Worm (Caenorhabditis elegans) whole organism, L1 larva: ENCODE measurements around the gene hcp-2.

Experiments used
- C04F5.9 ChIP-seq: sonication (generic microtip); optimal IDR thresholded peaks from 2 replicates; lab custom pipeline; 2016; ENCODE audit warnings: missing genetic modification characterization, missing compliant biosample characterization
- C16A3.4 ChIP-seq: fragments of 150-350 bp; optimal IDR thresholded peaks from 2 replicates; lab custom pipeline; 2014; ENCODE audit warnings: missing biosample characterization, missing genetic modification characterization
- C34B4.2 ChIP-seq: sonication (generic microtip); optimal IDR thresholded peaks from 2 replicates; lab custom pipeline; 2017; ENCODE audit warnings: mild to moderate bottlenecking, missing genetic modification characterization, missing compliant biosample characterization
- F16B12.6 ChIP-seq: fragments of 150-350 bp; optimal IDR thresholded peaks from 2 replicates; lab custom pipeline; 2014; ENCODE audit warnings: missing biosample characterization, missing genetic modification characterization
- ama-1 ChIP-seq: fragments of 150-350 bp; optimal IDR thresholded peaks from 2 replicates; lab custom pipeline; 2014
- blmp-1 ChIP-seq: fragments of 150-350 bp; optimal IDR thresholded peaks from 2 replicates; lab custom pipeline; 2014; ENCODE audit warnings: missing biosample characterization, missing genetic modification characterization
- ceh-63 ChIP-seq: fragments of 200-800 bp; sonication (Bioruptor generic); optimal IDR thresholded peaks from 2 replicates; lab custom pipeline; 2018; ENCODE audit warnings: mild to moderate bottlenecking, missing genetic modification characterization, missing compliant biosample characterization
- ceh-82 ChIP-seq, 3 experiments: fragments of 150-350 bp in 1 of 3; sonication (generic microtip) in 2 of 3; optimal IDR thresholded peaks; 2 replicates each; lab custom pipeline; 2014 to 2017; ENCODE audit warnings: missing biosample characterization in 3 of 3, missing genetic modification characterization in 3 of 3
- dpl-1 ChIP-seq, 3 experiments: fragments of 150-350 bp in 2 of 3; sonication (generic microtip) in 1 of 3; optimal IDR thresholded peaks; 2 replicates each; lab custom pipeline; 2014 to 2017; ENCODE audit warnings: missing biosample characterization in 3 of 3, missing genetic modification characterization in 3 of 3, missing genetic modification reagents in 3 of 3
- efl-1 ChIP-seq, 4 experiments: fragments of 150-350 bp; optimal IDR thresholded peaks in 3 of 4; peaks in 1 of 4; 1 replicate in 1 of 4; 2 replicates in 3 of 4; lab custom pipeline; 2014; ENCODE audit warnings: missing biosample characterization in 2 of 4, missing genetic modification characterization in 2 of 4, missing genetic modification reagents in 2 of 4
- efl-3 ChIP-seq: fragments of 200-800 bp; sonication (Bioruptor generic); optimal IDR thresholded peaks from 2 replicates; lab custom pipeline; 2018; ENCODE audit warnings: mild to moderate bottlenecking, missing genetic modification characterization, missing compliant biosample characterization
- elt-2 ChIP-seq: sonication (generic microtip); optimal IDR thresholded peaks from 2 replicates; lab custom pipeline; 2016; ENCODE audit warnings: missing genetic modification characterization, mild to moderate bottlenecking, inconsistent platforms, missing compliant biosample characterization, missing genetic modification reagents
- elt-3 ChIP-seq, 6 experiments: fragments of 150-350 bp in 1 of 6; sonication (generic microtip); optimal IDR thresholded peaks; 2 replicates each; lab custom pipeline; 2017 to 2018; ENCODE audit warnings: missing biosample characterization in 6 of 6, missing genetic modification characterization in 6 of 6, inconsistent platforms in 1 of 6
- fkh-8 ChIP-seq: sonication (generic microtip); optimal IDR thresholded peaks from 2 replicates; lab custom pipeline; 2016; ENCODE audit warnings: mild to moderate bottlenecking, missing genetic modification characterization, missing compliant biosample characterization
- fos-1 ChIP-seq: fragments of 150-350 bp; optimal IDR thresholded peaks from 2 replicates; lab custom pipeline; 2014; ENCODE audit warnings: missing biosample characterization, missing genetic modification characterization
- grh-1 ChIP-seq: fragments of 200-800 bp; sonication (Bioruptor generic); IDR thresholded peaks from 2 replicates; pipeline ENCODE4 v1.3.6; 2022; ENCODE audit warnings: missing genetic modification reagents, missing genetic modification characterization, missing compliant biosample characterization
- irx-1 ChIP-seq: sonication (generic microtip); optimal IDR thresholded peaks from 2 replicates; lab custom pipeline; 2016; ENCODE audit warnings: missing genetic modification characterization, missing compliant biosample characterization
- isw-1 ChIP-seq: fragments of 200-800 bp; sonication (Bioruptor generic); IDR thresholded peaks from 2 replicates; pipeline ENCODE4 v1.3.6; 2022; ENCODE audit warnings: missing genetic modification characterization, missing compliant biosample characterization
- jun-1 ChIP-seq: fragments of 150-350 bp; optimal IDR thresholded peaks from 2 replicates; lab custom pipeline; 2014; ENCODE audit warnings: missing biosample characterization, missing genetic modification reagents, missing genetic modification characterization
- lin-14 ChIP-seq: fragments of 200-800 bp; sonication (Bioruptor generic); optimal IDR thresholded peaks from 2 replicates; lab custom pipeline; 2018; ENCODE audit warnings: mild to moderate bottlenecking, missing genetic modification characterization, moderate library complexity, missing compliant biosample characterization
- lin-15B ChIP-seq: fragments of 150-350 bp; sonication (generic microtip); optimal IDR thresholded peaks from 3 replicates; lab custom pipeline; 2014; ENCODE audit warnings: missing biosample characterization, missing genetic modification characterization
- lin-35 ChIP-seq, 2 experiments: fragments of 150-350 bp; optimal IDR thresholded peaks; 2 replicates each; lab custom pipeline; 2014; ENCODE audit warnings: missing biosample characterization in 2 of 2, missing genetic modification characterization in 2 of 2, missing genetic modification reagents in 2 of 2
- lin-39 ChIP-seq: fragments of 150-350 bp; optimal IDR thresholded peaks from 2 replicates; lab custom pipeline; 2014; ENCODE audit warnings: missing biosample characterization, missing genetic modification reagents, missing genetic modification characterization
- lsy-2 ChIP-seq, 2 experiments: fragments of 150-350 bp; optimal IDR thresholded peaks; 2 replicates each; lab custom pipeline; 2014; ENCODE audit warnings: missing biosample characterization in 2 of 2, missing genetic modification characterization in 2 of 2
- mef-2 ChIP-seq: fragments of 150-350 bp; optimal IDR thresholded peaks from 2 replicates; lab custom pipeline; 2014; ENCODE audit warnings: missing biosample characterization, missing genetic modification characterization
- mep-1 ChIP-seq: fragments of 150-350 bp; optimal IDR thresholded peaks from 2 replicates; lab custom pipeline; 2014; ENCODE audit warnings: missing biosample characterization, missing genetic modification characterization
- nhr-11 ChIP-seq: fragments of 150-350 bp; optimal IDR thresholded peaks from 2 replicates; lab custom pipeline; 2014; ENCODE audit warnings: missing biosample characterization, missing genetic modification characterization
- nhr-12 ChIP-seq: sonication (generic microtip); optimal IDR thresholded peaks from 2 replicates; lab custom pipeline; 2017; ENCODE audit warnings: missing biosample characterization, missing genetic modification characterization
- nhr-19 ChIP-seq: fragments of 200-800 bp; sonication (Bioruptor generic); conservative IDR thresholded peaks from 2 replicates; pipeline ENCODE4 v1.3.6; 2022; ENCODE audit warnings: missing genetic modification characterization, missing compliant biosample characterization
- nhr-20 ChIP-seq: sonication (generic microtip); optimal IDR thresholded peaks from 2 replicates; lab custom pipeline; 2016; ENCODE audit warnings: mild to moderate bottlenecking, missing genetic modification characterization, missing compliant biosample characterization
- nhr-47 ChIP-seq: sonication (generic microtip); optimal IDR thresholded peaks from 2 replicates; lab custom pipeline; 2016; ENCODE audit warnings: mild to moderate bottlenecking, missing genetic modification characterization, moderate library complexity, missing compliant biosample characterization
- nhr-71 ChIP-seq: sonication (generic microtip); optimal IDR thresholded peaks from 2 replicates; lab custom pipeline; 2016; ENCODE audit warnings: mild to moderate bottlenecking, missing genetic modification characterization, moderate library complexity, missing compliant biosample characterization
- nhr-77 ChIP-seq: fragments of 150-350 bp; optimal IDR thresholded peaks from 2 replicates; lab custom pipeline; 2014; ENCODE audit warnings: missing biosample characterization, missing genetic modification characterization
- pax-3 ChIP-seq: fragments of 200-800 bp; sonication (Bioruptor generic); optimal IDR thresholded peaks from 2 replicates; lab custom pipeline; 2018; ENCODE audit warnings: mild to moderate bottlenecking, missing genetic modification characterization, moderate library complexity, missing compliant biosample characterization
- rnt-1 ChIP-seq: sonication (generic microtip); optimal IDR thresholded peaks from 2 replicates; lab custom pipeline; 2016; ENCODE audit warnings: mild to moderate bottlenecking, missing genetic modification characterization, moderate library complexity, missing compliant biosample characterization
- snu-23 ChIP-seq: sonication (generic microtip); optimal IDR thresholded peaks from 2 replicates; lab custom pipeline; 2016; ENCODE audit warnings: missing genetic modification characterization, missing compliant biosample characterization
- swsn-7 ChIP-seq: sonication (generic microtip); optimal IDR thresholded peaks from 2 replicates; lab custom pipeline; 2016; ENCODE audit warnings: missing genetic modification characterization, missing compliant biosample characterization
- tbx-2 ChIP-seq: sonication (generic microtip); optimal IDR thresholded peaks from 2 replicates; lab custom pipeline; 2016; ENCODE audit warnings: missing genetic modification characterization, missing compliant biosample characterization
- vab-15 ChIP-seq: sonication (generic microtip); optimal IDR thresholded peaks from 2 replicates; lab custom pipeline; 2017; ENCODE audit warnings: missing genotype, mild to moderate bottlenecking, missing genetic modification characterization, missing compliant biosample characterization
- xbp-1 ChIP-seq: sonication (generic microtip); optimal IDR thresholded peaks from 2 replicates; lab custom pipeline; 2016; ENCODE audit warnings: missing genetic modification characterization, missing compliant biosample characterization
- ztf-11 ChIP-seq, 2 experiments: sonication (generic microtip); optimal IDR thresholded peaks; 2 replicates each; lab custom pipeline; 2016 to 2017; ENCODE audit warnings: missing genetic modification characterization in 2 of 2, missing biosample characterization in 1 of 2, missing compliant biosample characterization in 1 of 2

Gene hcp-2

ce11 chrV:9690728-9691127 is 45.1 kb downstream of the hcp-2 start (continued):
- TF ChIP-seq C04F5.9 (tag; lab: Kevin White, UChicago) (no peak), grh-1 (GFP tag; lab: Robert Waterston, UW) (no peak), dpl-1 (GFP tag; optimal IDR thresholded peaks at IDR 0.05; lab: Kevin White, UChicago) (peak; percentile 24 to 57 (median 38)), lsy-2 (tag; optimal IDR thresholded peaks at IDR 0.05; lab: Kevin White, UChicago) (peak; percentile 73 to 94), ama-1 (lab: Kevin White, UChicago) (no peak), isw-1 (GFP tag; lab: Robert Waterston, UW) (no peak), vab-15 (tag; lab: Kevin White, UChicago) (no peak)

ce11 chrV:9692109-9692581 is 46.5 kb downstream of the hcp-2 start, which contains the start of gene ztf-9:
Gene ztf-9 (minus strand): TSS chrV:9692159.
- TF ChIP-seq nhr-77 (tag; lab: Kevin White, UChicago) (peak; percentile 39), tbx-2 (tag; lab: Kevin White, UChicago) (peak; percentile 43), pax-3 (tag; lab: Kevin White, UChicago) (no peak), F16B12.6 (tag; lab: Kevin White, UChicago) (peak; percentile 58), nhr-11 (no peak), elt-3 (tag; optimal IDR thresholded peaks at IDR 0.05; lab: Kevin White, UChicago) (peak in 2 of 6 experiments; percentile 32 to 35), lsy-2 (tag; optimal IDR thresholded peaks at IDR 0.05; lab: Kevin White, UChicago) (peak in 1 of 2 experiments; percentile 76), rnt-1 (tag; lab: Kevin White, UChicago) (peak; percentile 50), fos-1 (tag; lab: Kevin White, UChicago) (peak; percentile 13), swsn-7 (tag; lab: Kevin White, UChicago) (peak; percentile 22), C16A3.4 (tag; lab: Kevin White, UChicago) (peak; percentile 40), nhr-20 (tag; lab: Kevin White, UChicago) (peak; percentile 17), lin-35 (GFP tag; optimal IDR thresholded peaks at IDR 0.05; lab: Kevin White, UChicago) (peak; percentile 16 to 47), blmp-1 (peak; percentile 99), elt-2 (peak; percentile 30), nhr-71 (tag; lab: Kevin White, UChicago) (peak; percentile 40), fkh-8 (tag; lab: Kevin White, UChicago) (no peak), nhr-47 (tag; lab: Kevin White, UChicago) (peak; percentile 38), xbp-1 (tag; lab: Kevin White, UChicago) (peak; percentile 11), jun-1 (tag; lab: Kevin White, UChicago) (peak; percentile 6), lin-14 (GFP tag; lab: Kevin White, UChicago) (peak; percentile 87), ceh-82 (tag; optimal IDR thresholded peaks at IDR 0.05; lab: Kevin White, UChicago) (peak in 1 of 3 experiments; percentile 49), ceh-63 (GFP tag; lab: Kevin White, UChicago) (no peak), mef-2 (tag; lab: Kevin White, UChicago) (no peak), snu-23 (GFP tag; lab: Kevin White, UChicago) (peak; percentile 59), ztf-11 (tag; optimal IDR thresholded peaks at IDR 0.05; lab: Kevin White, UChicago) (no peak), nhr-19 (GFP tag; lab: Robert Waterston, UW) (no peak), efl-1 (optimal IDR thresholded peaks at IDR 0.05; lab: Kevin White, UChicago) (peak; percentile 30), efl-1 (GFP tag; optimal IDR thresholded peaks at IDR 0.05 in 1 of 2; lab: Kevin White, UChicago) (peak in 1 of 2 experiments; percentile 83), mep-1 (tag; lab: Kevin White, UChicago) (peak; percentile 78), irx-1 (peak; percentile 16), dpl-1 (GFP tag; optimal IDR thresholded peaks at IDR 0.05; lab: Kevin White, UChicago) (peak in 2 of 3 experiments; percentile 5 to 33)

- TF ChIP-seq nhr-12 (tag; lab: Kevin White, UChicago), result no peak
- TF ChIP-seq nhr-77 (tag; lab: Kevin White, UChicago), result no peak
- no peak for TF ChIP-seq ceh-82 (tag; optimal IDR thresholded peaks at IDR 0.05; lab: Kevin White, UChicago)
- TF ChIP-seq lin-39, result no peak
- TF ChIP-seq efl-3 (GFP tag; lab: Kevin White, UChicago), result no peak
- no peak for TF ChIP-seq C34B4.2 (tag; lab: Kevin White, UChicago)
- TF ChIP-seq nhr-20 (tag; lab: Kevin White, UChicago), result no peak
- no peak for TF ChIP-seq lin-15B (tag; lab: Kevin White, UChicago)
- no peak for TF ChIP-seq mep-1 (tag; lab: Kevin White, UChicago)
- no peak for TF ChIP-seq elt-2
- no peak for TF ChIP-seq isw-1 (GFP tag; lab: Robert Waterston, UW)
These were observed 47.0 kb downstream of the hcp-2 start, which contains the start of gene ZK287.7 for ce11 chrV:9692649-9693112. Gene ZK287.7 (plus strand): TSS chrV:9693062.
